Worm (Caenorhabditis elegans) whole organism, early embryonic: ENCODE measurements around the gene Y60A9A.1.

Source experiments
- B0310.2 ChIP-seq: sonication (generic microtip); optimal IDR thresholded peaks from 2 replicates; lab custom pipeline; 2016; ENCODE audit warnings: mild to moderate bottlenecking, missing genetic modification characterization, missing compliant biosample characterization
- F13C5.2 ChIP-seq: sonication (generic microtip); optimal IDR thresholded peaks from 2 replicates; lab custom pipeline; 2017; ENCODE audit warnings: mild to moderate bottlenecking, missing genetic modification characterization, inconsistent platforms, missing compliant biosample characterization
- aly-1 ChIP-seq: sonication (generic microtip); optimal IDR thresholded peaks from 2 replicates; lab custom pipeline; 2016; ENCODE audit warnings: missing genetic modification characterization, missing compliant biosample characterization
- ama-1 ChIP-seq: fragments of 150-350 bp; optimal IDR thresholded peaks from 2 replicates; lab custom pipeline; 2014
- ceh-13 ChIP-seq: fragments of 200-800 bp; sonication (Bioruptor generic); optimal IDR thresholded peaks from 2 replicates; lab custom pipeline; 2018; ENCODE audit warnings: mild to moderate bottlenecking, missing genetic modification characterization, missing compliant biosample characterization
- ceh-36 ChIP-seq: sonication (generic microtip); optimal IDR thresholded peaks from 2 replicates; lab custom pipeline; 2016; ENCODE audit warnings: missing genetic modification characterization, inconsistent platforms, missing compliant biosample characterization
- ets-7 ChIP-seq: sonication (generic microtip); optimal IDR thresholded peaks from 2 replicates; lab custom pipeline; 2016; ENCODE audit warnings: missing genotype, missing genetic modification characterization, missing compliant biosample characterization
- flt-1 ChIP-seq: fragments of 200-800 bp; sonication (Bioruptor generic); IDR thresholded peaks from 2 replicates; pipeline ENCODE4 v1.3.6; 2022; ENCODE audit warnings: missing genetic modification characterization, missing compliant biosample characterization
- hmbx-1 ChIP-seq: sonication (generic microtip); optimal IDR thresholded peaks from 2 replicates; lab custom pipeline; 2016; ENCODE audit warnings: mild to moderate bottlenecking, missing genetic modification characterization, missing compliant biosample characterization
- hmg-4 ChIP-seq: fragments of 200-800 bp; sonication (Bioruptor generic); optimal IDR thresholded peaks from 2 replicates; lab custom pipeline; 2018; ENCODE audit warnings: mild to moderate bottlenecking, missing genetic modification characterization, missing compliant biosample characterization
- hnd-1 ChIP-seq: sonication (generic microtip); optimal IDR thresholded peaks from 2 replicates; lab custom pipeline; 2016; ENCODE audit warnings: missing genetic modification characterization, missing compliant biosample characterization
- pes-1 ChIP-seq: fragments of 200-800 bp; sonication (Bioruptor generic); IDR thresholded peaks from 2 replicates; pipeline ENCODE4 v1.3.6; 2022; ENCODE audit warnings: missing genetic modification reagents, missing genetic modification characterization, missing compliant biosample characterization
- scrt-1 ChIP-seq: fragments of 200-800 bp; sonication (Bioruptor generic); IDR thresholded peaks from 2 replicates; pipeline ENCODE4 v1.3.6; 2022; ENCODE audit warnings: missing genetic modification characterization, missing compliant biosample characterization
- sea-1 ChIP-seq: fragments of 200-800 bp; sonication (Bioruptor generic); conservative IDR thresholded peaks from 2 replicates; pipeline ENCODE4 v1.3.6; 2022; ENCODE audit warnings: missing genetic modification characterization, missing compliant biosample characterization
- tbx-11 ChIP-seq: fragments of 200-800 bp; sonication (Bioruptor generic); IDR thresholded peaks from 2 replicates; pipeline ENCODE4 v1.3.6; 2022; ENCODE audit warnings: missing genetic modification characterization, missing compliant biosample characterization
- tbx-37 ChIP-seq: fragments of 200-800 bp; sonication (Bioruptor generic); conservative IDR thresholded peaks from 2 replicates; pipeline ENCODE4 v1.3.6; 2022; ENCODE audit warnings: missing genetic modification reagents, missing genetic modification characterization, missing compliant biosample characterization
- tra-4 ChIP-seq: sonication (generic microtip); optimal IDR thresholded peaks from 2 replicates; lab custom pipeline; 2017; ENCODE audit warnings: missing genetic modification characterization, missing compliant biosample characterization

The Y60A9A.1 gene

DNA sequence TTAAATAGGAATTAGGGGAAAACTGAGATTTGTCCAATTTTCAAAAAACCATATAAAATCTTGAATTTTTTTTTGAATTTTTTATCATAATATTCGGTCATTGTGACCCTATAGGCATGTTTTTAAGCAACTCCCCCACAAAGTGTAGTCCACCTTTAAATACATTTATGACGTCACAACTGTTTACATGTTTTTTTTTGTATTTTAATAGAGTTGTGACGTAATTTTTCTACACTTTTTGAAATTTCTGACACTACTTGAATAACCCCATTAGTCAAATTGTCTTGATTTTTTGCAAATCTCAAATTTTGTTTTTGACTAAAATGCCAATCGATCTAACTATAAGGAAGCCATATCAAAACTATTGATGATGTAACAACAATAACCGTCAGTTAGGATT is 11.0 kb downstream of the Y60A9A.1 start:
- TF ChIP-seq aly-1 = no peak
- no peak for TF ChIP-seq pes-1 (GFP tag; lab: Robert Waterston, UW)
- TF ChIP-seq ama-1 (lab: Kevin White, UChicago) = no peak
- TF ChIP-seq ets-7 = no peak
- no peak for TF ChIP-seq F13C5.2 (tag; lab: Kevin White, UChicago)
- TF ChIP-seq tra-4 (tag; lab: Kevin White, UChicago) = no peak
- no peak for TF ChIP-seq B0310.2 (tag; lab: Kevin White, UChicago)
- no peak for TF ChIP-seq hmbx-1 (tag; lab: Kevin White, UChicago)
- no peak for TF ChIP-seq tbx-37 (GFP tag; lab: Robert Waterston, UW)
- TF ChIP-seq sea-1 (GFP tag; lab: Robert Waterston, UW) = no peak
- no peak for TF ChIP-seq hnd-1 (tag; lab: Kevin White, UChicago)
- no peak for TF ChIP-seq tbx-11 (GFP tag; lab: Robert Waterston, UW)

DNA sequence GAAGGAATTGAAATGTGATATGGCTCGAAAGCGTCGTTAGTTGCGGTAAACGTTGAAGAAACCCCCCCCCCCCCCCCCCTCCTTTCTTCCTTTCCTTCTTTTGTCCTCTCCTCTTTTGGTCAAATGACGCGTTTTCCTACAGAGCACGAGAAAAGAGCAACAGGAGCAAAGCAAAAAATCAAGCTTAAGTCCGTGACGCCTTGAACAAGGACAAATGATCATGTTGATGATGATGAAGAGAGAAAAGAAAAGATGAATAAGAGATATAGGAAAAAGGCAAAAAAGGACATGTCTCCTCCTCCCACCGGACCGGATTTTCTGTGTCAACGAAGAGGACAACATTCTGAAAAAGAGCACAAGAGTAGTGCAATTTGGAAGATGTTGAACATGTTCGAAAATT is 17.5 kb downstream of the Y60A9A.1 start:
- TF ChIP-seq tra-4 (tag; lab: Kevin White, UChicago) (no peak), sea-1 (GFP tag; lab: Robert Waterston, UW) (no peak), ama-1 (lab: Kevin White, UChicago) (no peak), tbx-37 (GFP tag; lab: Robert Waterston, UW) (no peak), tbx-11 (GFP tag; lab: Robert Waterston, UW) (no peak), ets-7 (no peak), hmg-4 (GFP tag; lab: Kevin White, UChicago) (no peak), ceh-13 (no peak), hmbx-1 (tag; lab: Kevin White, UChicago) (no peak), aly-1 (no peak), hnd-1 (tag; lab: Kevin White, UChicago) (no peak), flt-1 (GFP tag; lab: Robert Waterston, UW) (no peak), B0310.2 (tag; lab: Kevin White, UChicago) (no peak), pes-1 (GFP tag; lab: Robert Waterston, UW) (no peak), F13C5.2 (tag; lab: Kevin White, UChicago) (no peak), scrt-1 (GFP tag; lab: Robert Waterston, UW) (no peak), ceh-36 (tag; lab: Kevin White, UChicago) (no peak)

DNA sequence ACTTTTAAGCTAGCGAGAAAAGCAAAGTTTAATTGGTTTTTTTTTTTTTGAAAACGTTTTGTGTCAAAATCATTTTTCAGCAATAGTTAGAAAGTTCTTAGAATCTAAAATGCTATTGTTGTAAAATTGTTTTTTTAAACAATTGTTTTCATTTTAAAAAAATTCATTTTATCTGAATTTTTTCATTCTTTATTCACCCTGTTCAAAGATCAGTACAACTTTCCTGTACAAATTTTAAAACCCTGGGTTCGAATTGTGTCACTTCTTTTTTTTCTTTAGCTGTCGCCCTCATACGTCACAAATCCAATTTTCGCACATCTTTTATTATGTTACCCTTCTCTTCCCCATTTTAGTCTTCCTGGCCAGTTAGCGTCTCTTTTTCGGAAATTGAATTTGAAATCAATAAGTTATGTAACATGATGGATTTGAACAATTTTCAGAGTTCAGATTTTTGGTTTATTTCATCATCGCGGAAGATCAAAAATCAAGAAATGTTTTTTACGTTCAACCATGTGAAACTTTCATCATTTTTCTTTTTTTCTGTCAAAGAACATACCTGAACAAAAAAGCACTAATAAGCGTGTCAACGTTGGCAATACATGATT is 20.3 kb downstream of the Y60A9A.1 start:
- TF ChIP-seq tbx-11 (GFP tag; lab: Robert Waterston, UW) (no peak), hmbx-1 (tag; lab: Kevin White, UChicago) (no peak), hmg-4 (GFP tag; lab: Kevin White, UChicago) (no peak), pes-1 (GFP tag; lab: Robert Waterston, UW) (no peak), F13C5.2 (tag; lab: Kevin White, UChicago) (no peak), ceh-36 (tag; lab: Kevin White, UChicago) (no peak), ceh-13 (no peak), sea-1 (GFP tag; lab: Robert Waterston, UW) (no peak), hnd-1 (tag; lab: Kevin White, UChicago) (no peak), B0310.2 (tag; lab: Kevin White, UChicago) (no peak), scrt-1 (GFP tag; lab: Robert Waterston, UW) (no peak), flt-1 (GFP tag; lab: Robert Waterston, UW) (no peak), aly-1 (no peak), ets-7 (no peak), ama-1 (lab: Kevin White, UChicago) (no peak), tra-4 (tag; lab: Kevin White, UChicago) (no peak), tbx-37 (GFP tag; lab: Robert Waterston, UW) (no peak)

DNA sequence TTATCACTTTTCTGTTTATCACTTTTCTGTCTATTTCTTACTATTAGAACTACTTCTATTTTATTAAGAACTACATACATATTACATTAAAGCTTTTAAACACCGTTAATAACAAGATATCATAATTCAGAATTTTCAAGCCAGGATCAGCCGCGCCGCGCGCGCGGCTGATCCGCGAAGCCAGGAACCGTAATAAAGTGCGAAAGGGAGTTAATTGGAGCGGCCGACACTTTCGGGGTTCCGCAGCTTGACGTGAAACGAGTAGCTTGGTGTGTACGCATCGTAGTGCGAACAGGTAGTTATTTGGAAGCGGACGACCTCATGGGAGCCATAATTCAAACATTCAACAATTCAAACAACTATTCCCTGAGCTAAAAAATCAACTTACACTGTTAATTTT is 22.0 kb downstream of the Y60A9A.1 start:
- TF ChIP-seq hmg-4 (GFP tag; lab: Kevin White, UChicago) = no peak
- TF ChIP-seq B0310.2 (tag; lab: Kevin White, UChicago) = no peak
- no peak for TF ChIP-seq ceh-13
- no peak for TF ChIP-seq sea-1 (GFP tag; lab: Robert Waterston, UW)
- no peak for TF ChIP-seq ceh-36 (tag; lab: Kevin White, UChicago)
- no peak for TF ChIP-seq tbx-11 (GFP tag; lab: Robert Waterston, UW)
- no peak for TF ChIP-seq hnd-1 (tag; lab: Kevin White, UChicago)
- no peak for TF ChIP-seq ets-7
- no peak for TF ChIP-seq F13C5.2 (tag; lab: Kevin White, UChicago)

DNA sequence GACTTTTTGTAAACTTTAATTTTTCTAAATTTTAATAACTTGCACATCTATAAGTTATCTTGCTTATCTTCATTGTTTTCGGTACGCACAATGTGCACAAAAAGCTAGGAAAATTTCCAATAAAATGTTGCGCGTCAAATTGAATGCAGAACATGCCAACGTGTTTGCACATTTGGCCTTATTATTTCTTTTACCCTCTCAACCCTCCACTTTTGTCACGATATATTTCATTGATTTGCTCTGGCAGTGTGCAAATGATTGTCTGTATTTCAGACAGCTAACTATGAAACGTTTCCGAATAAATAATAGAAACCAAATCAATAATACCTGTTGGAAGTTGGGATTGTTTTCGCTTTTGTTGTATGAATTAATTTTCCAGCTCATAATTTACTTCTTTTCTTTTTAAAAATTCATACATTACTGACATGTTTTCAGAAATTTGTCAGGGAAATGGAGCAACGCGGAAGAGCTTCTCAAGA is 27.3 kb downstream of the Y60A9A.1 start, which contains the start of gene wdr-5.2:
Gene wdr-5.2, plus strand, starts transcription at position 429 of the 479 bp plus-strand sequence.
- no peak for TF ChIP-seq ama-1 (lab: Kevin White, UChicago)
- no peak for TF ChIP-seq ets-7

DNA sequence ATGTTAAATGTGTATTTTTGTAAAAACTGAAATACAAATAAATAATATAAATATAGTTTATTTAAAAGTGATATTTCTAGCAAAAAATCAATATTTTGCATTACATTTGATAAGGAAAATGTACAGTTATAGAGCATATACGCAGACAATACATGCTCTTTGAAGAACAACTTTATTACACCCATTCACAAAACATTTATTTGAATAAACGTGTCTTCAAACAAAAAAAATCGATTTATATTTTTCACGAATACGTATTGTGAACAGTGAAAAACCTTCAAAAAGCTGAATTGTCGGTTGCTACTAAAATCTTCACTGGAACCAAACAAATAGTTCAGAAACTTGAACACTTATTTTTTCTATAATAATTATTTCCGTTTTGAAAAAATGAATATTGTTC is 29.5 kb downstream of the Y60A9A.1 start, which contains the start of gene K04G11.3:
Gene K04G11.3, minus strand, starts transcription at position 101 of the 400 bp plus-strand sequence.
- no peak for TF ChIP-seq hnd-1 (tag; lab: Kevin White, UChicago)
- no peak for TF ChIP-seq flt-1 (GFP tag; lab: Robert Waterston, UW)
- no peak for TF ChIP-seq hmbx-1 (tag; lab: Kevin White, UChicago)
- no peak for TF ChIP-seq tra-4 (tag; lab: Kevin White, UChicago)
- TF ChIP-seq scrt-1 (GFP tag; lab: Robert Waterston, UW) = no peak
- no peak for TF ChIP-seq ceh-36 (tag; lab: Kevin White, UChicago)

DNA sequence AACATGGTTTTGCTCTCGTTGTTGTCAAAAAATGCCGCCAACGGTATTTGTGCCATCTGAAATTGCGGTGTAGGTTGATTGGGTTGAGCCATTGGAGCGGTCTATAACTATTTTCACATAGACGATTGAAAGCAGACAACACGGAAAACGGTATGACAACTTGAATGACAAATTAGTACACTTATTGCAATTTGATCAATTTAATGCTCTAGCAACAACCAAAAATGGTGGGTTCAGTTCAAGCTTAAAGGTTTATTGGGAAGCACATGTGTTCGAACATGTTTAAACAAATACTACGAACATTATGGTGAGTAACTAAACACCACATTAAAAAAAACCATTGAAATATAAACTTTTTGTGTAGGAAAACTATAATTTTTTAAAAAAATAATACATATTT is 36.7 kb downstream of the Y60A9A.1 start, which contains the start of gene sel-7:
Gene sel-7, minus strand, starts transcription at position 101 of the 400 bp plus-strand sequence.
- TF ChIP-seq flt-1 (GFP tag; lab: Robert Waterston, UW) = no peak
- no peak for TF ChIP-seq sea-1 (GFP tag; lab: Robert Waterston, UW)
- TF ChIP-seq hnd-1 (tag; lab: Kevin White, UChicago) = no peak
- TF ChIP-seq hmbx-1 (tag; lab: Kevin White, UChicago) = no peak
- TF ChIP-seq aly-1 = no peak
- no peak for TF ChIP-seq B0310.2 (tag; lab: Kevin White, UChicago)
